Worm (Caenorhabditis elegans): ENCODE results near the gene M199.136.

The M199.136 gene

ce11 chrIV:15165602-15166001 is 47.1 kb downstream of the M199.136 start:
- TF ChIP-seq nhr-232 (tag; optimal IDR thresholded peaks at IDR 0.05) (no peak), pag-3 (tag; optimal IDR thresholded peaks at IDR 0.05; ENCODE audit: borderline replicate concordance) (no peak), nhr-11 (tag; optimal IDR thresholded peaks at IDR 0.05) (no peak), lim-6 (tag; optimal IDR thresholded peaks at IDR 0.05) (no peak), unc-3 (GFP tag; conservative IDR thresholded peaks at IDR 0.05) (no peak), unc-3 (tag; optimal IDR thresholded peaks at IDR 0.05) (no peak), hlh-6 (tag; optimal IDR thresholded peaks at IDR 0.05) (no peak), ceh-22 (tag; optimal IDR thresholded peaks at IDR 0.05) (no peak), ceh-19 (GFP tag; optimal IDR thresholded peaks at IDR 0.05) (no peak), K09A11.1 (tag; optimal IDR thresholded peaks at IDR 0.05; ENCODE audit: insufficient read depth) (no peak), zip-5 (tag; optimal IDR thresholded peaks at IDR 0.05) (no peak), fax-1 (tag; optimal IDR thresholded peaks at IDR 0.05) (no peak), ahr-1 (tag; optimal IDR thresholded peaks at IDR 0.05) (no peak), odd-2 (tag; optimal IDR thresholded peaks at IDR 0.05) (no peak), sox-4 (tag; optimal IDR thresholded peaks at IDR 0.05) (no peak), pax-1 (tag; optimal IDR thresholded peaks at IDR 0.05) (no peak), nfya-1 (tag; optimal IDR thresholded peaks at IDR 0.05) (no peak), ceh-45 (GFP tag; IDR thresholded peaks at IDR 0.05) (no peak), sdc-2 (tag; optimal IDR thresholded peaks at IDR 0.05) (no peak), hlh-15 (tag; optimal IDR thresholded peaks at IDR 0.05) (no peak), C08G9.2 (tag; optimal IDR thresholded peaks at IDR 0.05) (no peak)

- no peak for TF ChIP-seq hlh-30 (tag; optimal IDR thresholded peaks at IDR 0.05; ENCODE audit: insufficient read depth)
- TF ChIP-seq ref-2 (tag; optimal IDR thresholded peaks at IDR 0.05), result no peak
- TF ChIP-seq ceh-48 (tag; optimal IDR thresholded peaks at IDR 0.05), result no peak
- TF ChIP-seq madf-2 (tag; optimal IDR thresholded peaks at IDR 0.05), result no peak
- TF ChIP-seq pqm-1 (tag; optimal IDR thresholded peaks at IDR 0.05), result no peak
- no peak for TF ChIP-seq dve-1 (tag; optimal IDR thresholded peaks at IDR 0.05)
- no peak for TF ChIP-seq ceh-18 (tag; optimal IDR thresholded peaks at IDR 0.05)
- no peak for TF ChIP-seq ceh-2 (tag; optimal IDR thresholded peaks at IDR 0.05)
- TF ChIP-seq ceh-9 (tag; optimal IDR thresholded peaks at IDR 0.05), result no peak
- TF ChIP-seq fkh-10 (GFP tag; optimal IDR thresholded peaks at IDR 0.05), result no peak
- TF ChIP-seq dmd-4 (tag; optimal IDR thresholded peaks at IDR 0.05; ENCODE audit: borderline replicate concordance), result no peak
- TF ChIP-seq lin-11 (tag; optimal IDR thresholded peaks at IDR 0.05), result no peak
- TF ChIP-seq ceh-24 (tag; optimal IDR thresholded peaks at IDR 0.05), result no peak
- no peak for TF ChIP-seq ceh-30 (tag; optimal IDR thresholded peaks at IDR 0.05)
- TF ChIP-seq pros-1 (tag; optimal IDR thresholded peaks at IDR 0.05), result no peak
These were observed 50.0 kb downstream of the M199.136 start for ce11 chrIV:15168442-15168841.
